Worm (Caenorhabditis elegans) whole organism, L4/young adult: ENCODE results near the gene fard-1.

ENCODE experiments used
- W03F9.2 ChIP-seq: fragments of 150-350 bp; optimal IDR thresholded peaks from 2 replicates; lab custom pipeline; 2014; ENCODE audit warnings: missing biosample characterization, missing genetic modification characterization
- dao-5 ChIP-seq: sonication (generic microtip); optimal IDR thresholded peaks from 2 replicates; lab custom pipeline; 2016; ENCODE audit warnings: missing genotype, missing genetic modification characterization, moderate library complexity, missing compliant biosample characterization
- him-1 ChIP-seq: sonication (generic microtip); optimal IDR thresholded peaks from 2 replicates; lab custom pipeline; 2016; ENCODE audit warnings: missing genotype, missing genetic modification reagents, missing genetic modification characterization, missing compliant biosample characterization

fard-1 gene

ce11 chrX:2906062-2906732 is 27.0 kb upstream of the fard-1 start:
- TF ChIP-seq dao-5 (no peak), W03F9.2 (tag; lab: Kevin White, UChicago) (no peak), him-1 (tag; lab: Kevin White, UChicago) (no peak)

ce11 chrX:2907296-2907873 is 25.8 kb upstream of the fard-1 start:
- TF ChIP-seq him-1 (tag; lab: Kevin White, UChicago) (no peak), W03F9.2 (tag; lab: Kevin White, UChicago) (no peak), dao-5 (no peak)

ce11 chrX:2909227-2909626 is 23.9 kb upstream of the fard-1 start, which contains the start of gene nmy-1:
Gene nmy-1, plus strand, starts transcription at chrX:2909527.
- TF ChIP-seq dao-5 (no peak), W03F9.2 (tag; lab: Kevin White, UChicago) (no peak), him-1 (tag; lab: Kevin White, UChicago) (no peak)

ce11 chrX:2912689-2913088 is 20.5 kb upstream of the fard-1 start:
- TF ChIP-seq W03F9.2 (tag; lab: Kevin White, UChicago) (no peak), dao-5 (no peak), him-1 (tag; lab: Kevin White, UChicago) (no peak)

ce11 chrX:2919488-2919887 is 13.7 kb upstream of the fard-1 start:
- TF ChIP-seq dao-5: no peak
- no peak for TF ChIP-seq him-1 (tag; lab: Kevin White, UChicago)
- no peak for TF ChIP-seq W03F9.2 (tag; lab: Kevin White, UChicago)

- TF ChIP-seq W03F9.2 (tag; lab: Kevin White, UChicago) (no peak), dao-5 (no peak), him-1 (tag; lab: Kevin White, UChicago) (no peak)
Measured at ce11 chrX:2920456-2920855, 12.7 kb upstream of the fard-1 start.

- TF ChIP-seq dao-5 (no peak), W03F9.2 (tag; lab: Kevin White, UChicago) (no peak), him-1 (tag; lab: Kevin White, UChicago) (no peak)
Measured at ce11 chrX:2921737-2922136, 11.4 kb upstream of the fard-1 start.

ce11 chrX:2922602-2923203 is 10.5 kb upstream of the fard-1 start:
- TF ChIP-seq dao-5 (no peak), W03F9.2 (tag; lab: Kevin White, UChicago) (no peak), him-1 (tag; lab: Kevin White, UChicago) (no peak)

ce11 chrX:2923888-2924287 is 9.3 kb upstream of the fard-1 start, which contains the start of gene hst-3.2:
Gene hst-3.2, minus strand, starts transcription at chrX:2923988.
- TF ChIP-seq W03F9.2 (tag; lab: Kevin White, UChicago) (no peak), him-1 (tag; lab: Kevin White, UChicago) (no peak), dao-5 (no peak)

- TF ChIP-seq him-1 (tag; lab: Kevin White, UChicago): no peak
Measured at ce11 chrX:2924438-2924837, 8.7 kb upstream of the fard-1 start.

- TF ChIP-seq W03F9.2 (tag; lab: Kevin White, UChicago) (no peak), dao-5 (no peak), him-1 (tag; lab: Kevin White, UChicago) (no peak)
Measured at ce11 chrX:2925950-2926349, 7.2 kb upstream of the fard-1 start.

- no peak for TF ChIP-seq dao-5
- no peak for TF ChIP-seq W03F9.2 (tag; lab: Kevin White, UChicago)
- no peak for TF ChIP-seq him-1 (tag; lab: Kevin White, UChicago)
Measured at ce11 chrX:2927576-2927975, 5.6 kb upstream of the fard-1 start.

- TF ChIP-seq him-1 (tag; lab: Kevin White, UChicago) (no peak), dao-5 (no peak), W03F9.2 (tag; lab: Kevin White, UChicago) (no peak)
Measured at ce11 chrX:2928089-2928488, 5.1 kb upstream of the fard-1 start.

ce11 chrX:2931852-2932251 is 1.3 kb upstream of the fard-1 start:
- no peak for TF ChIP-seq W03F9.2 (tag; lab: Kevin White, UChicago)
